Fruit fly (Drosophila melanogaster) whole organism, embryonic: Measurements from ENCODE around the gene CG2157.

Experiments
- ATbp ChIP-seq: fragments of 200-800 bp; sonication (Bioruptor generic); optimal IDR thresholded peaks from 2 replicates; lab custom pipeline; 2017; ENCODE audit warnings: missing biosample characterization, mild to moderate bottlenecking, missing genetic modification characterization, missing genetic modification reagents
- C15 ChIP-seq: fragments of 200-800 bp; sonication (Bioruptor generic); IDR thresholded peaks from 3 replicates; pipeline ENCODE4 v1.3.6; 2022; ENCODE audit warnings: missing biosample characterization, missing genetic modification characterization
- CG10274 ChIP-seq: fragments of 200-800 bp; sonication (Bioruptor generic); optimal IDR thresholded peaks from 3 replicates; lab custom pipeline; 2017; ENCODE audit warnings: missing biosample characterization, mild to moderate bottlenecking, missing genetic modification characterization
- CG13287 ChIP-seq: fragments of 200-800 bp; sonication (Bioruptor generic); IDR thresholded peaks from 2 replicates; pipeline ENCODE4 v1.3.6; 2022; ENCODE audit warnings: missing biosample characterization, missing genetic modification characterization; ENCODE audit not compliant: partially characterized antibody
- CG15696 ChIP-seq: fragments of 200-800 bp; sonication (Bioruptor generic); optimal IDR thresholded peaks from 2 replicates; lab custom pipeline; 2019; ENCODE audit warnings: missing biosample characterization, mild to moderate bottlenecking, missing genetic modification characterization, moderate library complexity
- CG16863 ChIP-seq: fragments of 200-800 bp; sonication (Bioruptor generic); optimal IDR thresholded peaks from 3 replicates; lab custom pipeline; 2016; ENCODE audit warnings: missing biosample characterization, missing genetic modification characterization
- CG18599 ChIP-seq: fragments of 200-800 bp; sonication (Bioruptor generic); optimal IDR thresholded peaks from 3 replicates; lab custom pipeline; 2017; ENCODE audit warnings: missing biosample characterization, missing genetic modification characterization, mild to moderate bottlenecking, moderate library complexity, missing genetic modification reagents
- CG2129 ChIP-seq: fragments of 200-800 bp; sonication (Bioruptor generic); IDR thresholded peaks from 2 replicates; pipeline ENCODE4 v1.3.6; 2022; ENCODE audit warnings: missing biosample characterization, missing genetic modification characterization; ENCODE audit not compliant: partially characterized antibody
- CG30020 ChIP-seq: fragments of 200-800 bp; optimal IDR thresholded peaks from 2 replicates; lab custom pipeline; 2019; ENCODE audit warnings: missing biosample characterization, mild to moderate bottlenecking, missing genetic modification characterization, moderate library complexity
- CG33213 ChIP-seq: fragments of 200-800 bp; sonication (Bioruptor generic); optimal IDR thresholded peaks from 3 replicates; lab custom pipeline; 2016; ENCODE audit warnings: missing biosample characterization, missing genetic modification characterization
- CG3838 ChIP-seq: fragments of 200-800 bp; sonication (Bioruptor generic); optimal IDR thresholded peaks from 3 replicates; lab custom pipeline; 2016; ENCODE audit warnings: missing biosample characterization, missing genetic modification characterization
- CG4854 ChIP-seq: fragments of 200-800 bp; sonication (Bioruptor generic); optimal IDR thresholded peaks from 2 replicates; lab custom pipeline; 2016; ENCODE audit warnings: missing biosample characterization, missing genetic modification characterization, inconsistent platforms
- CG6689 ChIP-seq: fragments of 200-800 bp; sonication (Bioruptor generic); IDR thresholded peaks from 2 replicates; pipeline ENCODE4 v1.3.6; 2022; ENCODE audit warnings: missing biosample characterization, missing genetic modification characterization
- CG7271 ChIP-seq: fragments of 200-800 bp; sonication (Bioruptor generic); optimal IDR thresholded peaks from 2 replicates; lab custom pipeline; 2018; ENCODE audit warnings: missing biosample characterization, mild to moderate bottlenecking, missing genetic modification characterization, moderate library complexity
- CG7987 ChIP-seq: fragments of 200-800 bp; sonication (Bioruptor generic); optimal IDR thresholded peaks from 2 replicates; lab custom pipeline; 2018; ENCODE audit warnings: missing biosample characterization, mild to moderate bottlenecking, missing genetic modification characterization, moderate library complexity
- CG8290 ChIP-seq, 3 experiments: fragments of 200-800 bp; sonication (Bioruptor generic); optimal IDR thresholded peaks; 2 replicates each; lab custom pipeline; 2016 to 2019; ENCODE audit warnings: missing biosample characterization in 3 of 3, missing genetic modification characterization in 3 of 3, mild to moderate bottlenecking in 2 of 3, moderate library complexity in 1 of 3
- CG8388 ChIP-seq: fragments of 200-800 bp; sonication (Bioruptor generic); optimal IDR thresholded peaks from 2 replicates; lab custom pipeline; 2019; ENCODE audit warnings: missing biosample characterization, mild to moderate bottlenecking, missing genetic modification characterization, moderate library complexity
- CG9215 ChIP-seq: fragments of 200-800 bp; sonication (Bioruptor generic); IDR thresholded peaks from 2 replicates; pipeline ENCODE4 v1.3.6; 2022; ENCODE audit warnings: missing biosample characterization, missing genetic modification characterization
- CoRest ChIP-seq: fragments of 200-800 bp; sonication (Bioruptor generic); optimal IDR thresholded peaks from 3 replicates; lab custom pipeline; 2018; ENCODE audit warnings: missing biosample characterization, mild to moderate bottlenecking, missing genetic modification characterization, moderate library complexity
- Dad ChIP-seq: fragments of 200-800 bp; sonication (Bioruptor generic); optimal IDR thresholded peaks from 3 replicates; lab custom pipeline; 2016; ENCODE audit warnings: missing biosample characterization, missing genetic modification characterization
- E2f2 ChIP-seq: fragments of 200-800 bp; sonication (Bioruptor generic); IDR thresholded peaks from 2 replicates; pipeline ENCODE4 v1.3.6; 2022; ENCODE audit warnings: missing biosample characterization, missing genetic modification characterization
- HLH54F ChIP-seq: fragments of 200-800 bp; sonication (Bioruptor generic); optimal IDR thresholded peaks from 3 replicates; lab custom pipeline; 2016; ENCODE audit warnings: missing biosample characterization, missing genetic modification characterization
- Hmx ChIP-seq: fragments of 200-800 bp; sonication (Bioruptor generic); optimal IDR thresholded peaks from 2 replicates; lab custom pipeline; 2016; ENCODE audit warnings: missing biosample characterization, missing genetic modification characterization
- Lim3 ChIP-seq: fragments of 200-800 bp; sonication (Bioruptor generic); IDR thresholded peaks from 2 replicates; pipeline ENCODE4 v1.3.6; 2022; ENCODE audit warnings: missing biosample characterization, missing genetic modification characterization
- Lpt ChIP-seq: fragments of >200 bp; optimal IDR thresholded peaks from 2 replicates; lab custom pipeline; 2018; ENCODE audit warnings: missing biosample characterization, missing genetic modification characterization
- MBD-R2 ChIP-seq: fragments of 200-800 bp; sonication (Bioruptor generic); IDR thresholded peaks from 2 replicates; pipeline ENCODE4 v1.3.6; 2022; ENCODE audit warnings: missing biosample characterization, missing genetic modification characterization
- Poxn ChIP-seq: fragments of 200-800 bp; sonication (Bioruptor generic); IDR thresholded peaks from 2 replicates; pipeline ENCODE4 v1.3.6; 2022; ENCODE audit warnings: missing biosample characterization, missing genetic modification characterization
- Ravus ChIP-seq: fragments of 200-800 bp; sonication (Bioruptor generic); IDR thresholded peaks from 2 replicates; pipeline ENCODE4 v1.3.6; 2022; ENCODE audit warnings: missing biosample characterization, missing genetic modification characterization
- Six4 ChIP-seq: fragments of 200-800 bp; sonication (Bioruptor generic); optimal IDR thresholded peaks from 2 replicates; lab custom pipeline; 2016; ENCODE audit warnings: missing biosample characterization, missing genetic modification characterization
- Xbp1 ChIP-seq: fragments of 200-800 bp; sonication (Bioruptor generic); optimal IDR thresholded peaks from 3 replicates; lab custom pipeline; 2016; ENCODE audit warnings: missing biosample characterization, mild to moderate bottlenecking, missing genetic modification characterization
- YL-1 ChIP-seq: fragments of 200-800 bp; sonication (Bioruptor generic); optimal IDR thresholded peaks from 3 replicates; lab custom pipeline; 2017; ENCODE audit warnings: missing biosample characterization, mild to moderate bottlenecking, missing genetic modification characterization
- btn ChIP-seq: fragments of 200-800 bp; sonication (Bioruptor generic); optimal IDR thresholded peaks from 2 replicates; lab custom pipeline; 2016; ENCODE audit warnings: missing biosample characterization, missing genetic modification characterization
- chm ChIP-seq: fragments of 200-800 bp; sonication (Bioruptor generic); IDR thresholded peaks from 2 replicates; pipeline ENCODE4 v1.3.6; 2022; ENCODE audit warnings: missing biosample characterization, missing genetic modification characterization
- chn ChIP-seq: fragments of 200-800 bp; sonication (Bioruptor generic); optimal IDR thresholded peaks from 2 replicates; lab custom pipeline; 2016; ENCODE audit warnings: missing biosample characterization, missing genetic modification characterization
- crp ChIP-seq, 2 experiments: fragments of 200-800 bp; sonication (Bioruptor generic); optimal IDR thresholded peaks; 2 replicates in 1 of 2; 3 replicates in 1 of 2; lab custom pipeline; 2017; ENCODE audit warnings: missing biosample characterization in 2 of 2, missing genetic modification characterization in 2 of 2, mild to moderate bottlenecking in 1 of 2, moderate library complexity in 1 of 2
- dmrt11E ChIP-seq: fragments of 200-800 bp; sonication (Bioruptor generic); optimal IDR thresholded peaks from 3 replicates; lab custom pipeline; 2018; ENCODE audit warnings: missing biosample characterization, mild to moderate bottlenecking, missing genetic modification characterization, moderate library complexity
- eyg ChIP-seq: fragments of 200-800 bp; sonication (Bioruptor generic); optimal IDR thresholded peaks from 3 replicates; lab custom pipeline; 2016; ENCODE audit warnings: missing biosample characterization, missing genetic modification characterization
- fd64A ChIP-seq: fragments of 200-800 bp; sonication (Bioruptor generic); optimal IDR thresholded peaks from 3 replicates; lab custom pipeline; 2018; ENCODE audit warnings: missing biosample characterization, mild to moderate bottlenecking, missing genetic modification characterization
- gem ChIP-seq: fragments of 200-800 bp; sonication (Bioruptor generic); optimal IDR thresholded peaks from 2 replicates; lab custom pipeline; 2019; ENCODE audit warnings: missing biosample characterization, mild to moderate bottlenecking, missing genetic modification characterization, moderate library complexity
- hth ChIP-seq: fragments of >200 bp; optimal IDR thresholded peaks from 2 replicates; lab custom pipeline; 2017; ENCODE audit warnings: inconsistent platforms
- lab ChIP-seq: fragments of 200-800 bp; sonication (Bioruptor generic); optimal IDR thresholded peaks from 3 replicates; lab custom pipeline; 2017; ENCODE audit warnings: missing biosample characterization, missing genetic modification characterization, mild to moderate bottlenecking, moderate library complexity, missing genetic modification reagents
- mam ChIP-seq: fragments of 200-800 bp; sonication (Bioruptor generic); optimal IDR thresholded peaks from 3 replicates; lab custom pipeline; 2016; ENCODE audit warnings: missing biosample characterization, missing genetic modification characterization
- mld ChIP-seq: fragments of 200-800 bp; sonication (Bioruptor generic); IDR thresholded peaks from 3 replicates; pipeline ENCODE4 v1.3.6; 2022; ENCODE audit warnings: missing biosample characterization, missing genetic modification characterization; ENCODE audit not compliant: partially characterized antibody
- row ChIP-seq: fragments of 200-800 bp; sonication (Bioruptor generic); IDR thresholded peaks from 3 replicates; pipeline ENCODE4 v1.3.6; 2022; ENCODE audit warnings: missing biosample characterization, missing genetic modification characterization
- run ChIP-seq: fragments of 200-800 bp; sonication (Bioruptor generic); optimal IDR thresholded peaks from 3 replicates; lab custom pipeline; 2018; ENCODE audit warnings: missing biosample characterization, mild to moderate bottlenecking, missing genetic modification characterization
- slou ChIP-seq: fragments of 200-800 bp; sonication (Bioruptor generic); optimal IDR thresholded peaks from 3 replicates; lab custom pipeline; 2016; ENCODE audit warnings: missing biosample characterization, missing genetic modification characterization
- sob ChIP-seq: fragments of 200-800 bp; sonication (Bioruptor generic); IDR thresholded peaks from 2 replicates; pipeline ENCODE4 v1.3.6; 2022; ENCODE audit warnings: missing biosample characterization, missing genetic modification characterization
- ssp ChIP-seq: fragments of 200-800 bp; sonication (Bioruptor generic); IDR thresholded peaks from 2 replicates; pipeline ENCODE4 v1.3.6; 2022; ENCODE audit warnings: missing biosample characterization, missing genetic modification characterization
- tna ChIP-seq: fragments of 200-800 bp; sonication (Bioruptor generic); IDR thresholded peaks from 2 replicates; pipeline ENCODE4 v1.3.6; 2022; ENCODE audit warnings: missing biosample characterization, missing genetic modification characterization; ENCODE audit not compliant: partially characterized antibody
- vfl ChIP-seq: fragments of 200-800 bp; sonication (Bioruptor generic); optimal IDR thresholded peaks from 2 replicates; lab custom pipeline; 2016; ENCODE audit warnings: missing biosample characterization, missing genetic modification characterization
- zen ChIP-seq: fragments of 200-800 bp; sonication (Bioruptor generic); optimal IDR thresholded peaks from 3 replicates; lab custom pipeline; 2018; ENCODE audit warnings: missing biosample characterization, mild to moderate bottlenecking, missing genetic modification characterization, moderate library complexity

The CG2157 gene

dm6 chrX:10857376-10857775 is 11.7 kb upstream of the CG2157 start, which contains the start of the genes sofe and CG2186 (continued):
- peak; percentile 71 for TF ChIP-seq row (GFP tag; lab: Robert Waterston, UW)
- no peak for TF ChIP-seq CG10274 (GFP tag; lab: Kevin White, UChicago)
- TF ChIP-seq ATbp, result no peak
- TF ChIP-seq Lim3, result no peak
- TF ChIP-seq mam (GFP tag; lab: Kevin White, UChicago), result peak; percentile 75
- TF ChIP-seq Poxn, result no peak
- TF ChIP-seq CG18599 (GFP tag; lab: Kevin White, UChicago), result no peak
- no peak for TF ChIP-seq lab (GFP tag; lab: Kevin White, UChicago)
- TF ChIP-seq eyg, result no peak
- TF ChIP-seq CG7987 (GFP tag; lab: Kevin White, UChicago), result no peak
- TF ChIP-seq chn (GFP tag; lab: Kevin White, UChicago), result peak; percentile 52
- no peak for TF ChIP-seq Lpt (GFP tag; lab: Kevin White, UChicago)
- peak; percentile 50 for TF ChIP-seq CG7271 (tag; lab: Kevin White, UChicago)
- peak; percentile 84 for TF ChIP-seq CG2129 (GFP tag; lab: Robert Waterston, UW)
- peak; percentile 15; the same call in 1 of the 3 replicates for TF ChIP-seq mld
- peak; percentile 44 for TF ChIP-seq vfl (GFP tag; lab: Kevin White, UChicago)
- TF ChIP-seq ssp (GFP tag; lab: Robert Waterston, UW), result peak; percentile 38; the same call in 1 of the 2 replicates
- no peak for TF ChIP-seq Ravus (GFP tag; lab: Robert Waterston, UW)
- TF ChIP-seq chm (GFP tag; lab: Robert Waterston, UW), result no peak
- TF ChIP-seq CG4854, result peak; percentile 15
- TF ChIP-seq YL-1, result no peak
- peak; percentile 29 for TF ChIP-seq CG8388
- TF ChIP-seq Hmx, result no peak
- TF ChIP-seq hth (lab: Kevin White, UChicago), result no peak
- TF ChIP-seq Xbp1 (GFP tag; lab: Kevin White, UChicago), result peak; percentile 66
- TF ChIP-seq CG9215 (GFP tag; lab: Robert Waterston, UW), result peak; percentile 38; the same call in 1 of the 2 replicates
- peak; percentile 65 for TF ChIP-seq sob (GFP tag; lab: Robert Waterston, UW)
- peak; percentile 16 for TF ChIP-seq CG33213 (GFP tag; lab: Kevin White, UChicago)
- TF ChIP-seq CG13287 (GFP tag; lab: Robert Waterston, UW), result peak; percentile 91
- TF ChIP-seq gem, result no peak
- no peak for TF ChIP-seq slou
- TF ChIP-seq run (tag; lab: Kevin White, UChicago), result no peak
- TF ChIP-seq crp (GFP tag; optimal IDR thresholded peaks at IDR 0.05; lab: Kevin White, UChicago), result peak in 1 of 2 experiments; percentile 6
- peak; percentile 57 for TF ChIP-seq MBD-R2 (GFP tag; lab: Robert Waterston, UW)
- peak; percentile 59 for TF ChIP-seq zen (tag; lab: Kevin White, UChicago)
- TF ChIP-seq C15 (GFP tag; lab: Robert Waterston, UW), result no peak
- peak; percentile 79 for TF ChIP-seq E2f2 (GFP tag; lab: Robert Waterston, UW)
- TF ChIP-seq CG6689 (GFP tag; lab: Robert Waterston, UW), result peak; percentile 27; the same call in 1 of the 2 replicates
- no peak for TF ChIP-seq fd64A (GFP tag; lab: Kevin White, UChicago)
- TF ChIP-seq CG3838 (GFP tag; lab: Kevin White, UChicago), result no peak
- no peak for TF ChIP-seq Six4
- peak; percentile 47 for TF ChIP-seq CG15696
- peak; percentile 67 for TF ChIP-seq CoRest (tag; lab: Kevin White, UChicago)
- no peak for TF ChIP-seq btn (GFP tag; lab: Kevin White, UChicago)
- TF ChIP-seq HLH54F (GFP tag; lab: Kevin White, UChicago), result peak; percentile 54
- peak; percentile 52 for TF ChIP-seq dmrt11E (tag; lab: Kevin White, UChicago)
- TF ChIP-seq tna (GFP tag; lab: Robert Waterston, UW), result peak; percentile 70
- peak; percentile 50 for TF ChIP-seq CG16863 (GFP tag; lab: Kevin White, UChicago)
- TF ChIP-seq Dad (GFP tag; lab: Kevin White, UChicago), result no peak
- TF ChIP-seq CG8290 (GFP tag; optimal IDR thresholded peaks at IDR 0.05; lab: Kevin White, UChicago), result peak; percentile 17
- no peak for TF ChIP-seq CG8290 (tag; optimal IDR thresholded peaks at IDR 0.05; lab: Kevin White, UChicago)
- TF ChIP-seq CG30020, result peak; percentile 45
